Worm (Caenorhabditis elegans) whole organism, late embryonic: Measurements from ENCODE around the gene F26F12.3.

Experiments
- dve-1 ChIP-seq: sonication (generic microtip); optimal IDR thresholded peaks from 2 replicates; lab custom pipeline; 2017; ENCODE audit warnings: antibody characterized with exemption, mild to moderate bottlenecking, missing genetic modification characterization, missing compliant biosample characterization
- ets-4 ChIP-seq: sonication (generic microtip); optimal IDR thresholded peaks from 2 replicates; lab custom pipeline; 2016; ENCODE audit warnings: missing genetic modification characterization, missing compliant biosample characterization
- fkh-10 ChIP-seq: fragments of 150-350 bp; optimal IDR thresholded peaks from 2 replicates; lab custom pipeline; 2014; ENCODE audit warnings: missing biosample characterization, missing genetic modification reagents, missing genetic modification characterization
- hlh-30 ChIP-seq: sonication (generic microtip); optimal IDR thresholded peaks from 2 replicates; lab custom pipeline; 2017; ENCODE audit warnings: antibody characterized with exemption, missing genetic modification characterization, missing compliant biosample characterization; ENCODE audit not compliant: insufficient read depth
- nhr-11 ChIP-seq: fragments of 150-350 bp; optimal IDR thresholded peaks from 2 replicates; lab custom pipeline; 2014; ENCODE audit warnings: missing biosample characterization, missing genetic modification characterization
- nhr-232 ChIP-seq: sonication (generic microtip); optimal IDR thresholded peaks from 2 replicates; lab custom pipeline; 2016; ENCODE audit warnings: missing genetic modification characterization, missing compliant biosample characterization
- ref-2 ChIP-seq: sonication (generic microtip); optimal IDR thresholded peaks from 2 replicates; lab custom pipeline; 2016; ENCODE audit warnings: missing genetic modification characterization, missing compliant biosample characterization
- rnt-1 ChIP-seq: sonication (generic microtip); optimal IDR thresholded peaks from 2 replicates; lab custom pipeline; 2016; ENCODE audit warnings: missing genetic modification characterization, missing compliant biosample characterization
- sox-2 ChIP-seq: fragments of 200-800 bp; sonication (Bioruptor generic); IDR thresholded peaks from 2 replicates; pipeline ENCODE4 v1.3.6; 2022; ENCODE audit warnings: missing genetic modification reagents, missing genetic modification characterization, missing compliant biosample characterization

DNA sequence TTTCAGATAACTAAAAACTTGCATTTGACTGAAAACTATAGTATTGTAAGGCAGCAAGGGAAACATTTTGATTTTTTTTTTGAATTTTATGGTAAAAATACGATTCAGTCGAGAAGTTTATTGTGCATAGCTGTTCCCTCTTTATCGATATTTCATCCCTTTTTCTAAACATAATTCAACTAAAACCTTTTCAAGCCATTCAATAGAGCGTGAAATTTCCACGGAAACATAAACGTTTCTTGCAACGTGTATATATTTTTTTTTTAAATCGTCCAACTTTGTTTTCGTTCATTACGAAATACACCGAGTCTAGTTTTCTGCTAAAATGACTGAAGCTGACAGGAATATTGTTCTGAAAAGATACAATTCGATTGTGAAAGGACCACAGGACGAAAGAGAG lies 26.2 kb upstream of the F26F12.3 start, which contains the start of gene C02G6.2:
- TF ChIP-seq nhr-11 (tag; lab: Kevin White, UChicago) (no peak), hlh-30 (tag; lab: Kevin White, UChicago) (no peak), sox-2 (no peak), fkh-10 (GFP tag; lab: Kevin White, UChicago) (no peak), dve-1 (tag; lab: Kevin White, UChicago) (no peak), nhr-232 (tag; lab: Kevin White, UChicago) (no peak), rnt-1 (tag; lab: Kevin White, UChicago) (no peak), ets-4 (tag; lab: Kevin White, UChicago) (no peak), ref-2 (no peak)
